Fruit fly (Drosophila melanogaster) whole organism, embryonic: Measurements from ENCODE around the gene Myo95E.

ENCODE experiments used
- CG11456 ChIP-seq: fragments of 200-800 bp; sonication (Bioruptor generic); IDR thresholded peaks from 3 replicates; pipeline ENCODE4 v1.3.6; 2022; ENCODE audit warnings: missing biosample characterization, missing genetic modification characterization
- CG11723 ChIP-seq: fragments of 200-800 bp; sonication (Bioruptor generic); optimal IDR thresholded peaks from 2 replicates; lab custom pipeline; 2017; ENCODE audit warnings: missing biosample characterization, mild to moderate bottlenecking, missing genetic modification characterization
- CG1233 ChIP-seq: fragments of 200-800 bp; sonication (Bioruptor generic); optimal IDR thresholded peaks from 4 replicates; lab custom pipeline; 2018; ENCODE audit warnings: missing biosample characterization, mild to moderate bottlenecking, missing genetic modification characterization
- CG12744 ChIP-seq: fragments of 200-800 bp; sonication (Bioruptor generic); optimal IDR thresholded peaks from 2 replicates; lab custom pipeline; 2016; ENCODE audit warnings: missing biosample characterization, missing genetic modification characterization
- CG12769 ChIP-seq: fragments of 200-800 bp; sonication (Bioruptor generic); optimal IDR thresholded peaks from 2 replicates; lab custom pipeline; 2019; ENCODE audit warnings: missing biosample characterization, mild to moderate bottlenecking, missing genetic modification characterization, moderate library complexity
- CG15073 ChIP-seq: fragments of 200-800 bp; sonication (Bioruptor generic); optimal IDR thresholded peaks from 2 replicates; lab custom pipeline; 2016; ENCODE audit warnings: missing biosample characterization, missing genetic modification characterization
- CG16779 ChIP-seq: fragments of 200-800 bp; sonication (Bioruptor generic); IDR thresholded peaks from 2 replicates; pipeline ENCODE4 v1.3.6; 2022; ENCODE audit warnings: missing biosample characterization, missing genetic modification characterization
- CG2889 ChIP-seq: fragments of 200-800 bp; sonication (Bioruptor generic); IDR thresholded peaks from 3 replicates; pipeline ENCODE4 v1.3.6; 2022; ENCODE audit warnings: missing biosample characterization, missing genetic modification characterization
- CG31365 ChIP-seq: fragments of 200-800 bp; sonication (Bioruptor generic); optimal IDR thresholded peaks from 2 replicates; lab custom pipeline; 2018; ENCODE audit warnings: missing biosample characterization, mild to moderate bottlenecking, missing genetic modification characterization
- CG3163 ChIP-seq: fragments of 200-800 bp; sonication (Bioruptor generic); optimal IDR thresholded peaks from 3 replicates; lab custom pipeline; 2016; ENCODE audit warnings: missing biosample characterization, missing genetic modification characterization
- CG3407 ChIP-seq: fragments of 200-800 bp; sonication (Bioruptor generic); optimal IDR thresholded peaks from 2 replicates; lab custom pipeline; 2018; ENCODE audit warnings: missing biosample characterization, mild to moderate bottlenecking, missing genetic modification characterization
- CG3995 ChIP-seq: fragments of 200-800 bp; sonication (Bioruptor generic); optimal IDR thresholded peaks from 3 replicates; lab custom pipeline; 2016; ENCODE audit warnings: missing biosample characterization, missing genetic modification characterization
- CG5953 ChIP-seq: fragments of 200-800 bp; sonication (Bioruptor generic); IDR thresholded peaks from 2 replicates; pipeline ENCODE4 v1.3.6; 2022; ENCODE audit warnings: missing biosample characterization, missing genetic modification characterization
- CG7271 ChIP-seq: fragments of 200-800 bp; sonication (Bioruptor generic); optimal IDR thresholded peaks from 2 replicates; lab custom pipeline; 2018; ENCODE audit warnings: missing biosample characterization, mild to moderate bottlenecking, missing genetic modification characterization, moderate library complexity
- CG7372 ChIP-seq: fragments of 200-800 bp; sonication (Bioruptor generic); IDR thresholded peaks from 2 replicates; pipeline ENCODE4 v1.3.6; 2022; ENCODE audit warnings: missing biosample characterization, missing genetic modification characterization
- CG7556 ChIP-seq: fragments of 200-800 bp; sonication (Bioruptor generic); optimal IDR thresholded peaks from 2 replicates; lab custom pipeline; 2017; ENCODE audit warnings: missing biosample characterization, mild to moderate bottlenecking, missing genetic modification characterization
- CG8089 ChIP-seq: fragments of 200-800 bp; sonication (Bioruptor generic); optimal IDR thresholded peaks from 3 replicates; lab custom pipeline; 2016; ENCODE audit warnings: missing biosample characterization, missing genetic modification characterization
- CG9215 ChIP-seq: fragments of 200-800 bp; sonication (Bioruptor generic); IDR thresholded peaks from 2 replicates; pipeline ENCODE4 v1.3.6; 2022; ENCODE audit warnings: missing biosample characterization, missing genetic modification characterization
- CG9727 ChIP-seq: fragments of 200-800 bp; sonication (Bioruptor generic); optimal IDR thresholded peaks from 3 replicates; lab custom pipeline; 2017; ENCODE audit warnings: missing biosample characterization, mild to moderate bottlenecking, missing genetic modification characterization
- CTCF ChIP-seq: fragments of 200-800 bp; sonication (Bioruptor generic); optimal IDR thresholded peaks from 2 replicates; lab custom pipeline; 2017; ENCODE audit warnings: missing biosample characterization, mild to moderate bottlenecking, missing genetic modification characterization, moderate library complexity
- D19A ChIP-seq: fragments of 200-800 bp; optimal IDR thresholded peaks from 3 replicates; lab custom pipeline; 2019; ENCODE audit warnings: missing biosample characterization, mild to moderate bottlenecking, missing genetic modification characterization, moderate library complexity
- D19B ChIP-seq: fragments of 200-800 bp; sonication (Bioruptor generic); optimal IDR thresholded peaks from 2 replicates; lab custom pipeline; 2017; ENCODE audit warnings: missing biosample characterization, mild to moderate bottlenecking, missing genetic modification characterization
- Dip2 ChIP-seq: fragments of 200-800 bp; sonication (Bioruptor generic); IDR thresholded peaks from 2 replicates; pipeline ENCODE4 v1.3.6; 2022; ENCODE audit warnings: missing biosample characterization, missing genetic modification characterization
- ERR ChIP-seq: fragments of 200-800 bp; sonication (Bioruptor generic); optimal IDR thresholded peaks from 2 replicates; lab custom pipeline; 2016; ENCODE audit warnings: missing biosample characterization, missing genetic modification characterization
- MBD-R2 ChIP-seq: fragments of 200-800 bp; sonication (Bioruptor generic); IDR thresholded peaks from 2 replicates; pipeline ENCODE4 v1.3.6; 2022; ENCODE audit warnings: missing biosample characterization, missing genetic modification characterization
- NC2α ChIP-seq: fragments of 200-800 bp; sonication (Bioruptor generic); optimal IDR thresholded peaks from 2 replicates; lab custom pipeline; 2016; ENCODE audit warnings: missing biosample characterization, missing genetic modification characterization
- NK7.1 ChIP-seq: fragments of 200-800 bp; sonication (Bioruptor generic); optimal IDR thresholded peaks from 3 replicates; lab custom pipeline; 2016; ENCODE audit warnings: missing biosample characterization, missing genetic modification characterization
- PHDP ChIP-seq: fragments of 200-800 bp; sonication (Bioruptor generic); optimal IDR thresholded peaks from 3 replicates; lab custom pipeline; 2018; ENCODE audit warnings: missing biosample characterization, mild to moderate bottlenecking, missing genetic modification characterization, moderate library complexity
- Poxn ChIP-seq: fragments of 200-800 bp; sonication (Bioruptor generic); IDR thresholded peaks from 2 replicates; pipeline ENCODE4 v1.3.6; 2022; ENCODE audit warnings: missing biosample characterization, missing genetic modification characterization
- Sox100B ChIP-seq: fragments of 200-800 bp; sonication (Bioruptor generic); optimal IDR thresholded peaks from 3 replicates; lab custom pipeline; 2018; ENCODE audit warnings: missing biosample characterization, mild to moderate bottlenecking, missing genetic modification characterization
- Sox102F ChIP-seq: fragments of 200-800 bp; sonication (Bioruptor generic); optimal IDR thresholded peaks from 2 replicates; lab custom pipeline; 2018; ENCODE audit warnings: missing biosample characterization, mild to moderate bottlenecking, missing genetic modification characterization, moderate library complexity
- Tbp ChIP-seq: fragments of >200 bp; optimal IDR thresholded peaks from 2 replicates; lab custom pipeline; 2018; ENCODE audit warnings: missing biosample characterization, missing genetic modification characterization
- ase ChIP-seq: fragments of 200-800 bp; sonication (Bioruptor generic); IDR thresholded peaks from 3 replicates; pipeline ENCODE4 v1.3.6; 2022; ENCODE audit warnings: missing biosample characterization, missing genetic modification characterization
- ato ChIP-seq: fragments of 200-800 bp; sonication (Bioruptor generic); IDR thresholded peaks from 2 replicates; pipeline ENCODE4 v1.3.6; 2022; ENCODE audit warnings: missing biosample characterization, missing genetic modification characterization; ENCODE audit not compliant: partially characterized antibody
- bab2 ChIP-seq: fragments of 200-800 bp; sonication (Bioruptor generic); optimal IDR thresholded peaks from 2 replicates; lab custom pipeline; 2016; ENCODE audit warnings: missing biosample characterization, missing genetic modification characterization
- bowl ChIP-seq: fragments of 200-800 bp; sonication (Bioruptor generic); IDR thresholded peaks from 2 replicates; pipeline ENCODE4 v1.3.6; 2022; ENCODE audit warnings: missing biosample characterization, missing genetic modification characterization
- btn ChIP-seq: fragments of 200-800 bp; sonication (Bioruptor generic); optimal IDR thresholded peaks from 2 replicates; lab custom pipeline; 2016; ENCODE audit warnings: missing biosample characterization, missing genetic modification characterization
- dati ChIP-seq: fragments of 200-800 bp; sonication (Bioruptor generic); IDR thresholded peaks from 2 replicates; pipeline ENCODE4 v1.3.6; 2022; ENCODE audit warnings: missing biosample characterization, missing genetic modification characterization
- eve ChIP-seq, 2 experiments: fragments of >200 bp; optimal IDR thresholded peaks; 2 replicates each; lab custom pipeline; 2017; ENCODE audit warnings: missing biosample characterization in 2 of 2, missing genetic modification characterization in 2 of 2
- eyg ChIP-seq: fragments of 200-800 bp; sonication (Bioruptor generic); optimal IDR thresholded peaks from 3 replicates; lab custom pipeline; 2016; ENCODE audit warnings: missing biosample characterization, missing genetic modification characterization
- fru ChIP-seq: fragments of >200 bp; optimal IDR thresholded peaks from 2 replicates; lab custom pipeline; 2017
- hbn ChIP-seq: fragments of 200-800 bp; sonication (Bioruptor generic); IDR thresholded peaks from 2 replicates; pipeline ENCODE4 v1.3.6; 2022; ENCODE audit warnings: missing biosample characterization, missing genetic modification characterization; ENCODE audit not compliant: partially characterized antibody
- hkb ChIP-seq, 2 experiments: fragments of 200-800 bp in 1 of 2; fragments of >200 bp in 1 of 2; sonication (Bioruptor generic) in 1 of 2; IDR thresholded peaks in 1 of 2; optimal IDR thresholded peaks in 1 of 2; 2 replicates each; pipeline versions ENCODE4 v1.3.6 to Lab custom; 2017 to 2022; ENCODE audit warnings: missing biosample characterization in 1 of 2, missing genetic modification characterization in 1 of 2
- jumu ChIP-seq: fragments of 200-800 bp; sonication (Bioruptor generic); optimal IDR thresholded peaks from 3 replicates; lab custom pipeline; 2016; ENCODE audit warnings: missing biosample characterization, missing genetic modification characterization
- knrl ChIP-seq: fragments of 200-800 bp; sonication (Bioruptor generic); IDR thresholded peaks from 3 replicates; pipeline ENCODE4 v1.3.6; 2022; ENCODE audit warnings: missing biosample characterization, missing genetic modification characterization; ENCODE audit not compliant: partially characterized antibody
- lab ChIP-seq: fragments of 200-800 bp; sonication (Bioruptor generic); optimal IDR thresholded peaks from 3 replicates; lab custom pipeline; 2017; ENCODE audit warnings: missing biosample characterization, missing genetic modification characterization, mild to moderate bottlenecking, moderate library complexity, missing genetic modification reagents
- nmo ChIP-seq: fragments of 200-800 bp; sonication (Bioruptor generic); optimal IDR thresholded peaks from 2 replicates; lab custom pipeline; 2018; ENCODE audit warnings: missing biosample characterization, mild to moderate bottlenecking, missing genetic modification characterization, moderate library complexity
- seq ChIP-seq: fragments of 200-800 bp; sonication (Bioruptor generic); IDR thresholded peaks from 2 replicates; pipeline ENCODE4 v1.3.6; 2022; ENCODE audit warnings: missing biosample characterization, missing genetic modification characterization
- ssp ChIP-seq: fragments of 200-800 bp; sonication (Bioruptor generic); IDR thresholded peaks from 2 replicates; pipeline ENCODE4 v1.3.6; 2022; ENCODE audit warnings: missing biosample characterization, missing genetic modification characterization
- unc-4 ChIP-seq: fragments of 200-800 bp; sonication (Bioruptor generic); IDR thresholded peaks from 2 replicates; pipeline ENCODE4 v1.3.6; 2022; ENCODE audit warnings: missing biosample characterization, missing genetic modification characterization; ENCODE audit not compliant: partially characterized antibody
- wek ChIP-seq: fragments of 200-800 bp; sonication (Bioruptor generic); optimal IDR thresholded peaks from 3 replicates; lab custom pipeline; 2018; ENCODE audit warnings: missing biosample characterization, mild to moderate bottlenecking, missing genetic modification characterization, moderate library complexity
- zen ChIP-seq: fragments of 200-800 bp; sonication (Bioruptor generic); optimal IDR thresholded peaks from 3 replicates; lab custom pipeline; 2018; ENCODE audit warnings: missing biosample characterization, mild to moderate bottlenecking, missing genetic modification characterization, moderate library complexity

Myo95E gene

dm6 chr3R:24163556-24164022 lies 2.3 kb upstream of the Myo95E start, which contains the start of gene Apc2 (continued):
- TF ChIP-seq NK7.1 (GFP tag; lab: Kevin White, UChicago) (no peak), PHDP (tag; lab: Kevin White, UChicago) (peak; percentile 53), CG11723 (GFP tag; lab: Kevin White, UChicago) (peak; percentile 2), CG12744 (GFP tag; lab: Kevin White, UChicago) (no peak), CG16779 (no peak), CG3995 (peak; percentile 60), CTCF (GFP tag; lab: Kevin White, UChicago) (no peak), CG7271 (tag; lab: Kevin White, UChicago) (no peak), bowl (GFP tag; lab: Robert Waterston, UW) (no peak), CG31365 (tag; lab: Kevin White, UChicago) (no peak), CG2889 (GFP tag; lab: Robert Waterston, UW) (0 out of 3 replicates have a peak, but pooled peaks have one; percentile 11), ssp (GFP tag; lab: Robert Waterston, UW) (0 out of 2 replicates have a peak, but pooled peaks have one; percentile 39), zen (tag; lab: Kevin White, UChicago) (peak; percentile 57), CG1233 (GFP tag; lab: Kevin White, UChicago) (peak; percentile 51), CG15073 (GFP tag; lab: Kevin White, UChicago) (no peak), CG7556 (GFP tag; lab: Kevin White, UChicago) (peak; percentile 60), nmo (peak; percentile 77), D19B (GFP tag; lab: Kevin White, UChicago) (peak; percentile 36), CG3163 (GFP tag; lab: Kevin White, UChicago) (no peak), ato (no peak), bab2 (peak; percentile 49), CG3407 (no peak), hbn (GFP tag; lab: Robert Waterston, UW) (no peak; the same call in 1 of the 2 replicates), Dip2 (GFP tag; lab: Robert Waterston, UW) (no peak), CG12769 (tag; lab: Kevin White, UChicago) (no peak), D19A (tag; lab: Kevin White, UChicago) (peak; percentile 65), dati (GFP tag; lab: Robert Waterston, UW) (no peak), CG9215 (no peak), knrl (GFP tag; lab: Robert Waterston, UW) (peak; percentile 46; the same call in 1 of the 3 replicates), btn (GFP tag; lab: Kevin White, UChicago) (no peak), jumu (GFP tag; lab: Kevin White, UChicago) (no peak), CG8089 (GFP tag; lab: Kevin White, UChicago) (no peak), ase (GFP tag; lab: Robert Waterston, UW) (peak; percentile 35; the same call in 2 of the 3 replicates), seq (GFP tag; lab: Robert Waterston, UW) (no peak), eve (GFP tag; optimal IDR thresholded peaks at IDR 0.05; lab: Kevin White, UChicago) (no peak), eyg (GFP tag; lab: Kevin White, UChicago) (no peak), ERR (GFP tag; lab: Kevin White, UChicago) (no peak), CG7372 (GFP tag; lab: Robert Waterston, UW) (no peak), CG9727 (GFP tag; lab: Kevin White, UChicago) (peak; percentile 74), wek (no peak), hkb (optimal IDR thresholded peaks at IDR 0.05; lab: Kevin White, UChicago) (no peak), hkb (GFP tag; IDR thresholded peaks at IDR 0.05; lab: Robert Waterston, UW) (peak; percentile 68), Tbp (GFP tag; lab: Kevin White, UChicago) (no peak), NC2α (GFP tag; lab: Kevin White, UChicago) (no peak), fru (lab: Kevin White, UChicago) (no peak), CG11456 (GFP tag; lab: Robert Waterston, UW) (no peak), unc-4 (GFP tag; lab: Robert Waterston, UW) (peak; percentile 71; the same call in 1 of the 2 replicates), Poxn (GFP tag; lab: Robert Waterston, UW) (no peak), Sox102F (peak; percentile 68), CG5953 (GFP tag; lab: Robert Waterston, UW) (no peak), lab (GFP tag; lab: Kevin White, UChicago) (peak; percentile 71), MBD-R2 (GFP tag; lab: Robert Waterston, UW) (no peak), Sox100B (GFP tag; lab: Kevin White, UChicago) (no peak)
